Worm (Caenorhabditis elegans): ENCODE measurements around the gene str-199.

DNA sequence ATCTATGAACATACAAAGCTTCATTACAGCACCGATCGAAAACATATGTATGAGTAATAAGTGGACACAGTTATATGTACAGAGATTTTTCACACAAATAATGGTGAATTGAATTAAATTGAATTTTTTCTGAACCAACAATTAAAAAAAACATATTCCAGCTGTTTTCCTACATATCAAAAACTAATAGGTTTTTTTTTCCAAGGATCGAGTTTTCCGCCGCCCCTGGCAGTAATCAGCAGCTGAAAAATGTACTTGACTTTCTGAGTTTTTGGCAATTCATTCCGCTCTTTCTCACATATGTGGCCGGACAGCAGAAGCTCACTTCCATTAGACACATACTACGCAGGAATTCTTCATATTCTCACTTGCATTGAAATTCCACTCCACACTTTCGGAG lies 11.8 kb downstream of the str-199 start, which contains the start of gene srh-174:
- TF ChIP-seq hmg-4 (GFP tag; optimal IDR thresholded peaks at IDR 0.05) (no peak), ama-1 (optimal IDR thresholded peaks at IDR 0.05) (no peak), scrt-1 (GFP tag; IDR thresholded peaks at IDR 0.05) (no peak), B0310.2 (tag; optimal IDR thresholded peaks at IDR 0.05) (no peak), tbx-37 (GFP tag; conservative IDR thresholded peaks at IDR 0.05) (no peak), sea-1 (GFP tag; conservative IDR thresholded peaks at IDR 0.05) (no peak), ceh-36 (tag; optimal IDR thresholded peaks at IDR 0.05) (no peak), ceh-13 (GFP tag; optimal IDR thresholded peaks at IDR 0.05) (no peak), pes-1 (GFP tag; IDR thresholded peaks at IDR 0.05) (no peak), flt-1 (GFP tag; IDR thresholded peaks at IDR 0.05) (no peak), tra-4 (tag; optimal IDR thresholded peaks at IDR 0.05) (no peak), ets-7 (tag; optimal IDR thresholded peaks at IDR 0.05) (no peak), hnd-1 (tag; optimal IDR thresholded peaks at IDR 0.05) (no peak)
